Fruit fly (Drosophila melanogaster): Measurements from ENCODE around the gene CG32069.

CG32069 gene

dm6 chr3L:11074043-11074853 is 11.8 kb upstream of the CG32069 start, which contains the start of the genes Pfdn2 and Noc1 (continued):
- no peak for TF ChIP-seq Hey (tag; optimal IDR thresholded peaks at IDR 0.05)
- no peak for TF ChIP-seq CG7372 (GFP tag; IDR thresholded peaks at IDR 0.05)
- TF ChIP-seq CG11247 (GFP tag; IDR thresholded peaks at IDR 0.05): no peak
- peak; percentile 73 for TF ChIP-seq CG14710 (tag; optimal IDR thresholded peaks at IDR 0.05)
- peak; percentile 25 for TF ChIP-seq CG12299 (tag; optimal IDR thresholded peaks at IDR 0.05)
- no peak for TF ChIP-seq dati (GFP tag; IDR thresholded peaks at IDR 0.05)
- no peak for TF ChIP-seq TFAM (GFP tag; optimal IDR thresholded peaks at IDR 0.05)
- peak; percentile 70 for TF ChIP-seq CG32532 (GFP tag; IDR thresholded peaks at IDR 0.05)
- peak; percentile 39; the same call in 1 of the 2 replicates for TF ChIP-seq wdn (GFP tag; IDR thresholded peaks at IDR 0.05)
- peak; percentile 50 for TF ChIP-seq CG10209 (GFP tag; optimal IDR thresholded peaks at IDR 0.05)
- TF ChIP-seq CG6689 (GFP tag; IDR thresholded peaks at IDR 0.05): peak; percentile 36; the same call in 1 of the 2 replicates
- 0 out of 2 replicates have a peak, but pooled peaks have one; percentile 15 for TF ChIP-seq Awh (GFP tag; IDR thresholded peaks at IDR 0.05)
- no peak for TF ChIP-seq ac (GFP tag; optimal IDR thresholded peaks at IDR 0.05)
- no peak for TF ChIP-seq klu (GFP tag; IDR thresholded peaks at IDR 0.05)
- TF ChIP-seq CG10321 (GFP tag; IDR thresholded peaks at IDR 0.05): no peak
- TF ChIP-seq CrebB (tag; optimal IDR thresholded peaks at IDR 0.05): no peak
- TF ChIP-seq D (optimal IDR thresholded peaks at IDR 0.05): peak; percentile 73
- TF ChIP-seq D (GFP tag; optimal IDR thresholded peaks at IDR 0.05): no peak
- peak; percentile 27 for TF ChIP-seq zfh2 (GFP tag; optimal IDR thresholded peaks at IDR 0.05)
- no peak for TF ChIP-seq Sox100B (GFP tag; optimal IDR thresholded peaks at IDR 0.05)
- TF ChIP-seq Opbp (GFP tag; IDR thresholded peaks at IDR 0.05; ENCODE audit: partially characterized antibody): no peak
- TF ChIP-seq mirr (GFP tag; optimal IDR thresholded peaks at IDR 0.05): no peak
- TF ChIP-seq amos (GFP tag; IDR thresholded peaks at IDR 0.05; ENCODE audit: partially characterized antibody): no peak
- 0 out of 2 replicates have a peak, but pooled peaks have one; percentile 29 for TF ChIP-seq CG4404 (GFP tag; IDR thresholded peaks at IDR 0.05)
- TF ChIP-seq ftz-f1 (GFP tag; optimal IDR thresholded peaks at IDR 0.05): no peak
- no peak for TF ChIP-seq CG6272 (GFP tag; IDR thresholded peaks at IDR 0.05)
- TF ChIP-seq kay (GFP tag; optimal IDR thresholded peaks at IDR 0.05): no peak
- TF ChIP-seq zen (tag; optimal IDR thresholded peaks at IDR 0.05): no peak
- peak; percentile 6 for TF ChIP-seq CG15479 (GFP tag; optimal IDR thresholded peaks at IDR 0.05)
- TF ChIP-seq CG18011 (GFP tag; optimal IDR thresholded peaks at IDR 0.05): no peak
- no peak for TF ChIP-seq jumu (GFP tag; optimal IDR thresholded peaks at IDR 0.05)
- no peak for TF ChIP-seq tup (GFP tag; optimal IDR thresholded peaks at IDR 0.05)
- TF ChIP-seq CG15514 (GFP tag; optimal IDR thresholded peaks at IDR 0.05): no peak
- no peak for TF ChIP-seq chn (GFP tag; optimal IDR thresholded peaks at IDR 0.05)
- TF ChIP-seq org-1 (GFP tag; optimal IDR thresholded peaks at IDR 0.05): no peak
- TF ChIP-seq sisA (GFP tag; IDR thresholded peaks at IDR 0.05): peak; percentile 59
- TF ChIP-seq CG32772 (GFP tag; IDR thresholded peaks at IDR 0.05): peak; percentile 55
- peak; percentile 37 for TF ChIP-seq pzg (GFP tag; optimal IDR thresholded peaks at IDR 0.05)
- peak; percentile 35; the same call in 1 of the 3 replicates for TF ChIP-seq CG34422 (GFP tag; IDR thresholded peaks at IDR 0.05)
- no peak for TF ChIP-seq CG8089 (GFP tag; optimal IDR thresholded peaks at IDR 0.05)
- no peak for TF ChIP-seq Oaz (GFP tag; IDR thresholded peaks at IDR 0.05)
- TF ChIP-seq scrt (GFP tag; optimal IDR thresholded peaks at IDR 0.05): no peak
- no peak; the same call in 1 of the 2 replicates for TF ChIP-seq Bgb (GFP tag; IDR thresholded peaks at IDR 0.05; ENCODE audit: partially characterized antibody)
- TF ChIP-seq hkb (optimal IDR thresholded peaks at IDR 0.05): no peak
- no peak; the same call in 1 of the 2 replicates for TF ChIP-seq hkb (GFP tag; IDR thresholded peaks at IDR 0.05)
- peak; percentile 57 for TF ChIP-seq dm (GFP tag; optimal IDR thresholded peaks at IDR 0.05)
- no peak for TF ChIP-seq ken (GFP tag; IDR thresholded peaks at IDR 0.05)
- TF ChIP-seq pb (GFP tag; optimal IDR thresholded peaks at IDR 0.05): no peak
- no peak for TF ChIP-seq pnt (GFP tag; optimal IDR thresholded peaks at IDR 0.05)
- TF ChIP-seq Lhr (GFP tag; optimal IDR thresholded peaks at IDR 0.05): no peak
